Worm (Caenorhabditis elegans) whole organism, L4 larva: ENCODE measurements around the gene srlf-1.

ENCODE experiments used
- D1046.2 ChIP-seq: fragments of 200-800 bp; sonication (Bioruptor generic); IDR thresholded peaks from 2 replicates; pipeline ENCODE4 v1.3.6; 2022; ENCODE audit warnings: missing genetic modification characterization, missing compliant biosample characterization
- ZK546.5 ChIP-seq, 2 experiments: sonication (generic microtip); optimal IDR thresholded peaks; 2 replicates each; lab custom pipeline; 2017; ENCODE audit warnings: missing biosample characterization in 2 of 2, missing genetic modification characterization in 2 of 2
- ama-1 ChIP-seq: fragments of 150-350 bp; optimal IDR thresholded peaks from 2 replicates; lab custom pipeline; 2014; ENCODE audit warnings: inconsistent platforms, mixed read lengths
- dmd-6 ChIP-seq: fragments of 200-800 bp; sonication (Bioruptor generic); IDR thresholded peaks from 2 replicates; pipeline ENCODE4 v1.3.6; 2022; ENCODE audit warnings: missing genetic modification reagents, missing genetic modification characterization, missing compliant biosample characterization
- dve-1 ChIP-seq: sonication (generic microtip); optimal IDR thresholded peaks from 2 replicates; lab custom pipeline; 2017; ENCODE audit warnings: antibody characterized with exemption, mild to moderate bottlenecking, missing genetic modification characterization, missing compliant biosample characterization; ENCODE audit not compliant: insufficient read depth
- nhr-76 ChIP-seq: fragments of 150-350 bp; optimal IDR thresholded peaks from 2 replicates; lab custom pipeline; 2014; ENCODE audit warnings: missing biosample characterization, missing genetic modification characterization
- nhr-77 ChIP-seq: fragments of 150-350 bp; optimal IDR thresholded peaks from 2 replicates; lab custom pipeline; 2014; ENCODE audit warnings: missing biosample characterization, missing genetic modification characterization
- unc-130 ChIP-seq: sonication (generic microtip); optimal IDR thresholded peaks from 2 replicates; lab custom pipeline; 2016; ENCODE audit warnings: missing genetic modification reagents, missing genetic modification characterization, missing compliant biosample characterization
- unc-62 ChIP-seq, 3 experiments: fragments of 150-350 bp in 1 of 3; sonication (generic microtip); optimal IDR thresholded peaks in 2 of 3; peaks in 1 of 3; 1 replicate in 1 of 3; 2 replicates in 2 of 3; lab custom pipeline; 2014 to 2017; ENCODE audit warnings: missing biosample characterization in 3 of 3, missing genetic modification characterization in 3 of 3, missing genetic modification reagents in 3 of 3, missing genotype in 1 of 3
- ztf-11 ChIP-seq: fragments of 150-350 bp; optimal IDR thresholded peaks from 2 replicates; lab custom pipeline; 2014; ENCODE audit warnings: missing biosample characterization, missing genetic modification characterization

DNA sequence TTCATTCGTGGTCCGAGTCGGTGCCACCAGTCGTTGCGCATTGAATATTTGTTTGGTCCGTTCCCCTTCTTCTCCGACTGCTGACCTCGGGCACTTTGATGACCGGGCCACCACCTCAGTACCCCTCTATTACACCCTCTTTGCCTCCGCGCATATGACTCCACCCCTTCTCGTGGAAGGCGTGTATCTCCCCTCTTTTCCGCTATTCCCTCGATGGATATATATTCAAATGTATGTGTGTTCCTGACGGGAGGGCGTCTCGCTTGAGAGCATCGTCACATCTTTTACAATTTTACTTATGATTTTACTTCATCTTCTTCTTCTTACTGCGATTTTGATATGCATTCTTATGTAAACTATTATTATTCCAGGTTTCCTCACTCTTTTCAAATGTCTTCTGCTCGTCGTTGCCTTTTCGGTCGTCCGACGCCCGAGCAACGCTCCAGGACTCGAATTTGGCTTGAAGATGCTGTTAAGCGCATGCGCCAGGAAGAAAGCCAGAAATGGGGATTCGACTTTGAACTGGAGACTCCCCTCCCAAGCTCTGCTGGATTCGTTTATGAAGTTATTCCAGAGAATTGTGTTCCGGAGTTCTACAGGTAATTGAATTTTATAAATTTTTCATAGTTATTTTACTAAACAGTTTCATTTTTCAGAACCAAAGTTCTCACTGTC lies 20.6 kb downstream of the srlf-1 start, which contains the start of gene cki-1:
- TF ChIP-seq ama-1 (lab: Kevin White, UChicago) (no peak), unc-130 (no peak), dve-1 (tag; lab: Kevin White, UChicago) (no peak), dmd-6 (GFP tag; lab: Robert Waterston, UW) (no peak), ZK546.5 (tag; optimal IDR thresholded peaks at IDR 0.05; lab: Kevin White, UChicago) (no peak), D1046.2 (no peak), ztf-11 (no peak), nhr-76 (tag; lab: Kevin White, UChicago) (no peak), unc-62 (GFP tag; optimal IDR thresholded peaks at IDR 0.05 in 1 of 2; lab: Kevin White, UChicago) (peak in 1 of 2 experiments; percentile 50), unc-62 (tag; optimal IDR thresholded peaks at IDR 0.05; lab: Kevin White, UChicago) (no peak), nhr-77 (tag; lab: Kevin White, UChicago) (no peak)
